Fruit fly (Drosophila melanogaster) whole organism, embryonic: ENCODE results near the gene Arp8.

Experiments used
- Abd-B ChIP-seq: fragments of 200-800 bp; sonication (Bioruptor generic); optimal IDR thresholded peaks from 2 replicates; lab custom pipeline; 2018; ENCODE audit warnings: missing biosample characterization, mild to moderate bottlenecking, missing genetic modification characterization, moderate library complexity
- Asciz ChIP-seq: fragments of 200-800 bp; sonication (Bioruptor generic); optimal IDR thresholded peaks from 2 replicates; lab custom pipeline; 2017; ENCODE audit warnings: missing biosample characterization, mild to moderate bottlenecking, missing genetic modification characterization, missing genetic modification reagents
- B-H2 ChIP-seq: fragments of 200-800 bp; sonication (Bioruptor generic); optimal IDR thresholded peaks from 2 replicates; lab custom pipeline; 2018; ENCODE audit warnings: missing biosample characterization, mild to moderate bottlenecking, missing genetic modification characterization
- Bdp1 ChIP-seq: fragments of 200-800 bp; sonication (Bioruptor generic); optimal IDR thresholded peaks from 3 replicates; lab custom pipeline; 2016; ENCODE audit warnings: missing biosample characterization, missing genetic modification characterization
- Blimp-1 ChIP-seq: fragments of 200-800 bp; sonication (Bioruptor generic); optimal IDR thresholded peaks from 3 replicates; lab custom pipeline; 2018; ENCODE audit warnings: missing biosample characterization, missing genetic modification characterization, mild to moderate bottlenecking, moderate library complexity, missing genetic modification reagents
- CG10209 ChIP-seq: fragments of 200-800 bp; sonication (Bioruptor generic); optimal IDR thresholded peaks from 3 replicates; lab custom pipeline; 2017; ENCODE audit warnings: missing biosample characterization, mild to moderate bottlenecking, missing genetic modification characterization, missing genetic modification reagents
- CG10431 ChIP-seq: fragments of 200-800 bp; sonication (Bioruptor generic); optimal IDR thresholded peaks from 3 replicates; lab custom pipeline; 2018; ENCODE audit warnings: missing biosample characterization, mild to moderate bottlenecking, missing genetic modification characterization
- CG10979 ChIP-seq: fragments of 200-800 bp; sonication (Bioruptor generic); optimal IDR thresholded peaks from 2 replicates; lab custom pipeline; 2018; ENCODE audit warnings: missing biosample characterization, mild to moderate bottlenecking, missing genetic modification characterization, moderate library complexity
- CG11504 ChIP-seq: fragments of 200-800 bp; sonication (Bioruptor generic); optimal IDR thresholded peaks from 3 replicates; lab custom pipeline; 2019; ENCODE audit warnings: missing biosample characterization, mild to moderate bottlenecking, missing genetic modification characterization, moderate library complexity
- CG12071 ChIP-seq: fragments of 200-800 bp; sonication (Bioruptor generic); optimal IDR thresholded peaks from 3 replicates; lab custom pipeline; 2018; ENCODE audit warnings: missing biosample characterization, mild to moderate bottlenecking, missing genetic modification characterization
- CG12659 ChIP-seq: fragments of 200-800 bp; sonication (Bioruptor generic); optimal IDR thresholded peaks from 3 replicates; lab custom pipeline; 2017; ENCODE audit warnings: mild to moderate bottlenecking, missing biosample characterization, missing genetic modification reagents, missing genetic modification characterization
- CG14050 ChIP-seq: fragments of 200-800 bp; sonication (Bioruptor generic); IDR thresholded peaks from 3 replicates; pipeline ENCODE4 v1.3.6; 2022; ENCODE audit warnings: missing biosample characterization, missing genetic modification characterization
- CG15269 ChIP-seq: fragments of 200-800 bp; sonication (Bioruptor generic); optimal IDR thresholded peaks from 2 replicates; lab custom pipeline; 2018; ENCODE audit warnings: missing biosample characterization, mild to moderate bottlenecking, missing genetic modification characterization, moderate library complexity
- CG32772 ChIP-seq: fragments of 200-800 bp; sonication (Bioruptor generic); IDR thresholded peaks from 2 replicates; pipeline ENCODE4 v1.3.6; 2022; ENCODE audit warnings: missing biosample characterization, missing genetic modification characterization
- CG34376 ChIP-seq: fragments of 200-800 bp; sonication (Bioruptor generic); optimal IDR thresholded peaks from 2 replicates; lab custom pipeline; 2018; ENCODE audit warnings: missing biosample characterization, mild to moderate bottlenecking, missing genetic modification characterization
- CG4282 ChIP-seq: fragments of 200-800 bp; sonication (Bioruptor generic); optimal IDR thresholded peaks from 2 replicates; lab custom pipeline; 2016; ENCODE audit warnings: missing biosample characterization, missing genetic modification characterization
- CG4617 ChIP-seq: fragments of 200-800 bp; sonication (Bioruptor generic); optimal IDR thresholded peaks from 3 replicates; lab custom pipeline; 2016; ENCODE audit warnings: missing biosample characterization, missing genetic modification characterization, borderline replicate concordance
- CG5180 ChIP-seq: fragments of 200-800 bp; sonication (Bioruptor generic); optimal IDR thresholded peaks from 3 replicates; lab custom pipeline; 2017; ENCODE audit warnings: missing biosample characterization, missing genetic modification characterization, mild to moderate bottlenecking, moderate library complexity, missing genetic modification reagents
- CG6689 ChIP-seq: fragments of 200-800 bp; sonication (Bioruptor generic); IDR thresholded peaks from 2 replicates; pipeline ENCODE4 v1.3.6; 2022; ENCODE audit warnings: missing biosample characterization, missing genetic modification characterization
- CG8944 ChIP-seq: fragments of 200-800 bp; sonication (Bioruptor generic); optimal IDR thresholded peaks from 3 replicates; lab custom pipeline; 2016; ENCODE audit warnings: missing biosample characterization, missing genetic modification characterization
- CG9609 ChIP-seq: fragments of 200-800 bp; sonication (Bioruptor generic); optimal IDR thresholded peaks from 3 replicates; lab custom pipeline; 2016; ENCODE audit warnings: missing biosample characterization, missing genetic modification characterization
- CG9932 ChIP-seq: fragments of 200-800 bp; sonication (Bioruptor generic); IDR thresholded peaks from 2 replicates; pipeline ENCODE4 v1.3.6; 2022; ENCODE audit warnings: missing biosample characterization, missing genetic modification characterization
- D19A ChIP-seq: fragments of 200-800 bp; optimal IDR thresholded peaks from 3 replicates; lab custom pipeline; 2019; ENCODE audit warnings: missing biosample characterization, mild to moderate bottlenecking, missing genetic modification characterization, moderate library complexity
- Dek ChIP-seq: fragments of 200-800 bp; sonication (Bioruptor generic); optimal IDR thresholded peaks from 3 replicates; lab custom pipeline; 2019; ENCODE audit warnings: missing biosample characterization, mild to moderate bottlenecking, missing genetic modification characterization, moderate library complexity
- Fer1 ChIP-seq: fragments of 200-800 bp; sonication (Bioruptor generic); optimal IDR thresholded peaks from 2 replicates; lab custom pipeline; 2017; ENCODE audit warnings: missing biosample characterization, mild to moderate bottlenecking, missing genetic modification characterization
- HLH3B ChIP-seq: fragments of 200-800 bp; sonication (Bioruptor generic); IDR thresholded peaks from 2 replicates; pipeline ENCODE4 v1.3.6; 2022; ENCODE audit warnings: missing biosample characterization, missing genetic modification characterization
- HmgD ChIP-seq: fragments of 200-800 bp; sonication (Bioruptor generic); optimal IDR thresholded peaks from 3 replicates; lab custom pipeline; 2016; ENCODE audit warnings: missing biosample characterization, missing genetic modification characterization
- Lim3 ChIP-seq: fragments of 200-800 bp; sonication (Bioruptor generic); IDR thresholded peaks from 2 replicates; pipeline ENCODE4 v1.3.6; 2022; ENCODE audit warnings: missing biosample characterization, missing genetic modification characterization
- Lpt ChIP-seq: fragments of >200 bp; optimal IDR thresholded peaks from 2 replicates; lab custom pipeline; 2018; ENCODE audit warnings: missing biosample characterization, missing genetic modification characterization
- Nf-YC ChIP-seq: fragments of 200-800 bp; optimal IDR thresholded peaks from 3 replicates; lab custom pipeline; 2019; ENCODE audit warnings: missing biosample characterization, mild to moderate bottlenecking, missing genetic modification characterization, moderate library complexity
- Sry-δ ChIP-seq: fragments of 200-800 bp; sonication (Bioruptor generic); optimal IDR thresholded peaks from 2 replicates; lab custom pipeline; 2016; ENCODE audit warnings: missing biosample characterization, missing genetic modification characterization
- ab ChIP-seq: fragments of 200-800 bp; sonication (Bioruptor generic); optimal IDR thresholded peaks from 2 replicates; lab custom pipeline; 2016; ENCODE audit warnings: missing biosample characterization, missing genetic modification characterization
- al ChIP-seq: fragments of 200-800 bp; sonication (Bioruptor generic); IDR thresholded peaks from 2 replicates; pipeline ENCODE4 v1.3.6; 2022; ENCODE audit warnings: missing biosample characterization, missing genetic modification characterization
- ase ChIP-seq: fragments of 200-800 bp; sonication (Bioruptor generic); IDR thresholded peaks from 3 replicates; pipeline ENCODE4 v1.3.6; 2022; ENCODE audit warnings: missing biosample characterization, missing genetic modification characterization
- crc ChIP-seq: fragments of 200-800 bp; sonication (Bioruptor generic); optimal IDR thresholded peaks from 2 replicates; lab custom pipeline; 2016; ENCODE audit warnings: missing biosample characterization, missing genetic modification characterization
- da ChIP-seq: fragments of 200-800 bp; sonication (Bioruptor generic); optimal IDR thresholded peaks from 2 replicates; lab custom pipeline; 2016; ENCODE audit warnings: missing biosample characterization, missing genetic modification characterization
- danr ChIP-seq: fragments of 200-800 bp; sonication (Bioruptor generic); IDR thresholded peaks from 2 replicates; pipeline ENCODE4 v1.3.6; 2022; ENCODE audit warnings: missing biosample characterization, missing genetic modification characterization
- dmrt99B ChIP-seq: fragments of 200-800 bp; sonication (Bioruptor generic); optimal IDR thresholded peaks from 2 replicates; lab custom pipeline; 2018; ENCODE audit warnings: missing biosample characterization, mild to moderate bottlenecking, missing genetic modification characterization, moderate library complexity
- emc ChIP-seq: fragments of 200-800 bp; sonication (Bioruptor generic); optimal IDR thresholded peaks from 2 replicates; lab custom pipeline; 2016; ENCODE audit warnings: missing biosample characterization, missing genetic modification characterization
- fu2 ChIP-seq: fragments of 200-800 bp; sonication (Bioruptor generic); optimal IDR thresholded peaks from 2 replicates; lab custom pipeline; 2016; ENCODE audit warnings: missing biosample characterization, missing genetic modification characterization
- grn ChIP-seq: fragments of 200-800 bp; sonication (Bioruptor generic); optimal IDR thresholded peaks from 3 replicates; lab custom pipeline; 2017; ENCODE audit warnings: missing biosample characterization, missing genetic modification characterization
- hkb ChIP-seq, 2 experiments: fragments of 200-800 bp in 1 of 2; fragments of >200 bp in 1 of 2; sonication (Bioruptor generic) in 1 of 2; IDR thresholded peaks in 1 of 2; optimal IDR thresholded peaks in 1 of 2; 2 replicates each; pipeline versions ENCODE4 v1.3.6 to Lab custom; 2017 to 2022; ENCODE audit warnings: missing biosample characterization in 1 of 2, missing genetic modification characterization in 1 of 2
- inv ChIP-seq: fragments of 200-800 bp; sonication (Bioruptor generic); IDR thresholded peaks from 2 replicates; pipeline ENCODE4 v1.3.6; 2022; ENCODE audit warnings: missing biosample characterization, missing genetic modification characterization; ENCODE audit not compliant: partially characterized antibody
- lola ChIP-seq, 3 experiments: fragments of >200 bp in 2 of 3; fragments of 200-800 bp in 1 of 3; sonication (Bioruptor generic) in 1 of 3; optimal IDR thresholded peaks; 2 replicates each; lab custom pipeline; 2017 to 2019; ENCODE audit warnings: missing biosample characterization in 3 of 3, missing genetic modification characterization in 3 of 3, mild to moderate bottlenecking in 1 of 3, moderate library complexity in 1 of 3
- p53 ChIP-seq: fragments of 200-800 bp; sonication (Bioruptor generic); optimal IDR thresholded peaks from 2 replicates; lab custom pipeline; 2016; ENCODE audit warnings: missing biosample characterization, missing genetic modification characterization
- sug ChIP-seq: fragments of 200-800 bp; optimal IDR thresholded peaks from 2 replicates; lab custom pipeline; 2019; ENCODE audit warnings: missing biosample characterization, mild to moderate bottlenecking, missing genetic modification characterization, moderate library complexity
- tin ChIP-seq: fragments of 200-800 bp; sonication (Bioruptor generic); optimal IDR thresholded peaks from 3 replicates; lab custom pipeline; 2016; ENCODE audit warnings: missing biosample characterization, missing genetic modification characterization
- tx ChIP-seq: fragments of 200-800 bp; sonication (Bioruptor generic); optimal IDR thresholded peaks from 2 replicates; lab custom pipeline; 2016; ENCODE audit warnings: missing biosample characterization, missing genetic modification characterization

The Arp8 gene

DNA sequence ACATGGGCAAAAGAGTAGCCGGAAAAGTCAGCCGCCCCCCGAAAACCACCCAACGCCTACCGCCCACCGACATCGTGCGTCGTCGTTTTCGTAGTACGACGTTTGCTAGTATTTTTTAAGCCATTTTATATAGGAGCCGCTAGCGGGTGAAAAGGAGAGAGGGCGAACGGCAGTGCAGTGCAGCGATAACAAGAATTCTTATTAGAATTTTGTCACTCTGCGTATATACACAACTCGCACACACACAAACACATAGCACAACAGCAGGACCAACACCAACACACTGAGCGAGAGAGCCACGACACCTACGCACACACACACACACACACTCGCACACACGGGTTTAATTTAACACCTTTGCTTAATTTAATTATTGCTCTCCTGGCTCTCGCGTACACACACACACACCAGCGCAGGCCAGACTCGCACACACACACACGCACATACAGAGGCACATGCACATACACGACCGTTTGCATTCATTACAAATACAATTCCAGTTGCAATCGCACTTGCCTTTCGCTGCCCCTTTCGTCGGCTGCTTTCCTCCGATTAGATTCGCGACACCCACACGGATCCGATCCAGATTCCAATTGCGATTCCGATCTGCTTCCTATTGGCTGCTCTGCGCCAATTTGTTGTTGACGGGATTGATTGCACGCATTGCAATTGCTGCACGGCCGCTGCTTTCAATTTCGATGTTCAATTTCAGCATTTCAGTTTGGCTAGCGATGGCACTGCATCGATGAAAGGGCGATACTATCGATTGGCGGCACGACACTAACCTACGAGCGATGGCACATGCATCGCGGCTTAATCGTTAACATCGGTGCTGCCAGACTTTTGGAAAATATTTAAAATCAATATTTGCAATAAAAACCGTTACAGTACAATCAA lies 33.5 kb downstream of the Arp8 start, which contains the start of gene Socs16D (continued):
- TF ChIP-seq CG12071 (peak; percentile 26), ab (no peak), tx (GFP tag; lab: Kevin White, UChicago) (no peak), dmrt99B (peak; percentile 12), CG10209 (no peak), crc (GFP tag; lab: Kevin White, UChicago) (peak; percentile 16), CG11504 (tag; lab: Kevin White, UChicago) (peak; percentile 34), inv (GFP tag; lab: Robert Waterston, UW) (peak; percentile 98), tin (GFP tag; lab: Kevin White, UChicago) (no peak), CG9932 (GFP tag; lab: Robert Waterston, UW) (peak; percentile 83), Blimp-1 (peak; percentile 43), CG4617 (peak; percentile 74), B-H2 (GFP tag; lab: Kevin White, UChicago) (peak; percentile 77), CG12659 (GFP tag; lab: Kevin White, UChicago) (peak; percentile 77), grn (GFP tag; lab: Kevin White, UChicago) (no peak), CG14050 (no peak), Nf-YC (tag; lab: Kevin White, UChicago) (peak; percentile 24), emc (GFP tag; lab: Kevin White, UChicago) (no peak), CG34376 (peak; percentile 40), p53 (GFP tag; lab: Kevin White, UChicago) (no peak), CG10431 (GFP tag; lab: Kevin White, UChicago) (no peak), Lpt (GFP tag; lab: Kevin White, UChicago) (no peak), HmgD (GFP tag; lab: Kevin White, UChicago) (peak; percentile 42), Bdp1 (GFP tag; lab: Kevin White, UChicago) (no peak), Asciz (GFP tag; lab: Kevin White, UChicago) (no peak), Fer1 (peak; percentile 44), CG10979 (no peak), CG4282 (peak; percentile 3), CG32772 (GFP tag; lab: Robert Waterston, UW) (no peak), CG6689 (GFP tag; lab: Robert Waterston, UW) (0 out of 2 replicates have a peak, but pooled peaks have one; percentile 10), CG8944 (GFP tag; lab: Kevin White, UChicago) (peak; percentile 5), Abd-B (GFP tag; lab: Kevin White, UChicago) (peak; percentile 70), Dek (tag; lab: Kevin White, UChicago) (peak; percentile 52), danr (GFP tag; lab: Robert Waterston, UW) (no peak), lola (GFP tag; optimal IDR thresholded peaks at IDR 0.05; lab: Kevin White, UChicago) (peak in 1 of 3 experiments; percentile 79), CG5180 (GFP tag; lab: Kevin White, UChicago) (no peak), HLH3B (GFP tag; lab: Robert Waterston, UW) (0 out of 2 replicates have a peak, but pooled peaks have one; percentile 5), CG15269 (tag; lab: Kevin White, UChicago) (no peak), Sry-δ (GFP tag; lab: Kevin White, UChicago) (peak; percentile 100), sug (peak; percentile 48), CG9609 (GFP tag; lab: Kevin White, UChicago) (peak; percentile 19), al (GFP tag; lab: Robert Waterston, UW) (no peak), D19A (tag; lab: Kevin White, UChicago) (no peak), ase (GFP tag; lab: Robert Waterston, UW) (no peak), hkb (optimal IDR thresholded peaks at IDR 0.05; lab: Kevin White, UChicago) (no peak), hkb (GFP tag; IDR thresholded peaks at IDR 0.05; lab: Robert Waterston, UW) (peak; percentile 17; the same call in 1 of the 2 replicates), da (no peak), fu2 (GFP tag; lab: Kevin White, UChicago) (no peak), Lim3 (no peak)
